Fruit fly (Drosophila melanogaster): ENCODE measurements around the gene esg.

dm6 chr2L:15337248-15337848 lies 3.7 kb downstream of the esg start:
- TF ChIP-seq dmrt93B (GFP tag; optimal IDR thresholded peaks at IDR 0.05) (no peak), pan (optimal IDR thresholded peaks at IDR 0.05) (no peak), Dfd (GFP tag; optimal IDR thresholded peaks at IDR 0.05) (no peak)
